Fruit fly (Drosophila melanogaster) whole organism, adult: ENCODE results near the gene CG2898.

Experiments used
- CG11617 ChIP-seq: fragments of 200-800 bp; sonication (Bioruptor generic); optimal IDR thresholded peaks from 2 replicates; lab custom pipeline; 2017; ENCODE audit warnings: mild to moderate bottlenecking, missing biosample characterization, missing genetic modification reagents, missing genetic modification characterization
- CG12768 ChIP-seq: fragments of 200-800 bp; sonication (Bioruptor generic); optimal IDR thresholded peaks from 2 replicates; lab custom pipeline; 2017; ENCODE audit warnings: missing biosample characterization, missing genetic modification characterization, mild to moderate bottlenecking, moderate library complexity, missing genetic modification reagents
- CG14711 ChIP-seq: fragments of 200-800 bp; sonication (Bioruptor generic); optimal IDR thresholded peaks from 2 replicates; lab custom pipeline; 2018; ENCODE audit warnings: missing biosample characterization, mild to moderate bottlenecking, missing genetic modification characterization, moderate library complexity
- CG1620 ChIP-seq: fragments of 200-800 bp; sonication (Bioruptor generic); optimal IDR thresholded peaks from 2 replicates; lab custom pipeline; 2016; ENCODE audit warnings: missing biosample characterization, missing genetic modification characterization
- CG33017 ChIP-seq: fragments of 200-800 bp; sonication (Bioruptor generic); optimal IDR thresholded peaks from 2 replicates; lab custom pipeline; 2018; ENCODE audit warnings: missing biosample characterization, mild to moderate bottlenecking, missing genetic modification characterization, moderate library complexity
- CG5204 ChIP-seq: fragments of 200-800 bp; sonication (Bioruptor generic); optimal IDR thresholded peaks from 2 replicates; lab custom pipeline; 2016; ENCODE audit warnings: missing biosample characterization, missing genetic modification characterization
- CG7045 ChIP-seq: fragments of 200-800 bp; sonication (Bioruptor generic); optimal IDR thresholded peaks from 2 replicates; lab custom pipeline; 2017; ENCODE audit warnings: missing biosample characterization, mild to moderate bottlenecking, missing genetic modification characterization
- CG7101 ChIP-seq: fragments of 200-800 bp; sonication (Bioruptor generic); optimal IDR thresholded peaks from 2 replicates; lab custom pipeline; 2018; ENCODE audit warnings: missing biosample characterization, mild to moderate bottlenecking, missing genetic modification characterization, moderate library complexity
- Clk ChIP-seq: fragments of 200-800 bp; sonication (Bioruptor generic); optimal IDR thresholded peaks from 2 replicates; lab custom pipeline; 2017; ENCODE audit warnings: missing biosample characterization, missing genetic modification characterization
- Crg-1 ChIP-seq: fragments of 200-800 bp; sonication (Bioruptor generic); optimal IDR thresholded peaks from 2 replicates; lab custom pipeline; 2016; ENCODE audit warnings: missing biosample characterization, missing genetic modification characterization
- Hr96 ChIP-seq: fragments of 200-800 bp; sonication (Bioruptor generic); optimal IDR thresholded peaks from 2 replicates; lab custom pipeline; 2016; ENCODE audit warnings: missing biosample characterization, missing genetic modification characterization
- Mnt ChIP-seq: fragments of 200-800 bp; sonication (Bioruptor generic); optimal IDR thresholded peaks from 2 replicates; lab custom pipeline; 2016; ENCODE audit warnings: missing biosample characterization, mild to moderate bottlenecking, missing genetic modification characterization
- bab1 ChIP-seq: fragments of 200-800 bp; sonication (Bioruptor generic); optimal IDR thresholded peaks from 3 replicates; lab custom pipeline; 2019; ENCODE audit warnings: missing biosample characterization, mild to moderate bottlenecking, missing genetic modification characterization, moderate library complexity
- cic ChIP-seq: fragments of 200-800 bp; sonication (Bioruptor generic); optimal IDR thresholded peaks from 2 replicates; lab custom pipeline; 2017; ENCODE audit warnings: missing biosample characterization, mild to moderate bottlenecking, missing genetic modification characterization, moderate library complexity
- cnc ChIP-seq, 2 experiments: fragments of >200 bp; optimal IDR thresholded peaks; 2 replicates each; lab custom pipeline; 2017
- kay ChIP-seq: fragments of 200-800 bp; sonication (Bioruptor generic); peaks from one replicate; lab custom pipeline; 2016; ENCODE audit warnings: missing biosample characterization, missing genetic modification characterization, borderline replicate concordance
- ovo ChIP-seq: fragments of 200-800 bp; sonication (Bioruptor generic); optimal IDR thresholded peaks from 2 replicates; lab custom pipeline; 2016; ENCODE audit warnings: missing biosample characterization, missing genetic modification characterization
- pad ChIP-seq: fragments of 200-800 bp; sonication (Bioruptor generic); optimal IDR thresholded peaks from 3 replicates; lab custom pipeline; 2017; ENCODE audit warnings: missing biosample characterization, missing genetic modification characterization, mild to moderate bottlenecking, moderate library complexity, missing genetic modification reagents
- tj ChIP-seq: fragments of 200-800 bp; sonication (Bioruptor generic); optimal IDR thresholded peaks from 3 replicates; lab custom pipeline; 2017; ENCODE audit warnings: missing biosample characterization, mild to moderate bottlenecking, missing genetic modification characterization, moderate library complexity
- toe ChIP-seq: fragments of 200-800 bp; sonication (Bioruptor generic); optimal IDR thresholded peaks from 2 replicates; lab custom pipeline; 2016; ENCODE audit warnings: missing biosample characterization, missing genetic modification characterization

The CG2898 gene

DNA sequence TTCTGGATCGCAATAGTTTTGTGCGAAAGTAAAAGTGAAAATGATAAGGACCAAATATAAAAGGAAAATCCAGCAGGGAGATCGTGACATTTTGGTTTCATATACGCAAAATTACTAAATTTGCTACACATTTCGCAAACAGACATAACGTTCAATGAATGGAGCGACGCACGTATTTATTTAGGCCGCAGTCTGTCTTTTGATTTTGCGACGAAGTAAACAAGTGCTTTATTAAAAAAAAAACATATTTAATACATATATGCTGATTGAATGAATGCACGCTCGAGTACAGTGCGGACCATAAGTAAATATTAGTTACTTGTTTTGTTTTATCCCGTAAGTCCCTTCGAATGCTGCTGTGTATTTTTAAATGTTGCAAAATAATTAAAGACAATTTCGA lies 7.8 kb upstream of the CG2898 start, which contains the start of gene CG32679:
TSS of gene CG32679 (minus strand) at position 101 of the 400 bp plus-strand sequence.
- TF ChIP-seq CG1620 (GFP tag; lab: Kevin White, UChicago) = no peak
- no peak for TF ChIP-seq CG14711
- TF ChIP-seq tj (GFP tag; lab: Kevin White, UChicago) = no peak
- TF ChIP-seq CG7101 (tag; lab: Kevin White, UChicago) = no peak
- TF ChIP-seq Hr96 (GFP tag; lab: Kevin White, UChicago) = no peak
- no peak for TF ChIP-seq CG7045 (GFP tag; lab: Kevin White, UChicago)
- no peak for TF ChIP-seq Clk
- TF ChIP-seq cic (GFP tag; lab: Kevin White, UChicago) = no peak
- TF ChIP-seq Crg-1 (GFP tag; lab: Kevin White, UChicago) = no peak
- no peak for TF ChIP-seq Mnt
- no peak for TF ChIP-seq CG11617
- TF ChIP-seq CG5204 (GFP tag; lab: Kevin White, UChicago) = no peak
- TF ChIP-seq pad = no peak
- no peak for TF ChIP-seq bab1 (GFP tag; lab: Kevin White, UChicago)
- no peak for TF ChIP-seq CG33017 (tag; lab: Kevin White, UChicago)
- no peak for TF ChIP-seq cnc (optimal IDR thresholded peaks at IDR 0.05; lab: Kevin White, UChicago)
- no peak for TF ChIP-seq toe (GFP tag; lab: Kevin White, UChicago)
- TF ChIP-seq CG12768 (GFP tag; lab: Kevin White, UChicago) = no peak
- TF ChIP-seq kay (GFP tag; lab: Kevin White, UChicago) = no peak

DNA sequence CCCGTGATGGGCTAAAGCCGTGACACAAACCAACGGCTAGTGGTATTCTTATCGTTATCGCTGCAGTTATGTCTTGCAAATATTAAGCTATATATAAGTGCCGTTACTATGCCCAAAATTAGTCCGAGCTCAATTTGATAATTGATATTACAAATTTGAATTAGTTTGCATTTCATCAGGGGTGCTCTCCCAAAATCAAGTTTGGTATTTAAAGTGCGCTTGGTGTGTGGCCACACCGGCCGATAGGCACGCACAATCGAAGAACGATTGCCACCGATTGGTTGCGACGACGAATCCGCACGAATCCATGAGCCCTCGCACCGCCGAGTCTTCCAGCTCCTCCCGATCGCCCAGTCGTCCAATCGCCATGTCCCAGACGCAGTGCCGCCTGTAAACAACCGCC lies 7.4 kb upstream of the CG2898 start, which contains the start of gene CG17841:
TSS of gene CG17841 (plus strand) at position 252 of the 403 bp plus-strand sequence.
- no peak for TF ChIP-seq ovo (GFP tag; lab: Kevin White, UChicago)
- peak; percentile 65 for TF ChIP-seq bab1 (GFP tag; lab: Kevin White, UChicago)
- TF ChIP-seq Mnt = peak; percentile 16
- peak; percentile 2 for TF ChIP-seq CG7101 (tag; lab: Kevin White, UChicago)

DNA sequence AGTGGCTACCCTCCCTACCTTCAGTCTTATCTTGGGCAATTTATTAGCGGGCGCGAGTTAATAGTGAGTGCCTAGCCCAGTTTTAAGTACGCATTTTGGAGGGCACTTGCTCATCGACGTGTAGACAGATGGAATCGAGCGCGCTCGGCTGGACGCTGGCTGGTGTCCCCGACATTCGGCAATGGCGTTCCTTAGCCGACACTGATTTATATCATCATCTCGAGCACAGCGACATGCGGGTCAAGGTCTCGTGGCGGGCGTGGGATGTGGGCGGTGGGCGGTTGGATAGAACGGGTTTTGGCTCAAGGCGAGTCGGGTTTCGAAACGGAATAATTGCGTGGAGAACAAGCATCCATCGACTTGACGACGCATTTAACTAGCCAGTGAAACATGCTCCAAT lies 5.9 kb upstream of the CG2898 start:
- TF ChIP-seq CG12768 (GFP tag; lab: Kevin White, UChicago) (no peak), CG1620 (GFP tag; lab: Kevin White, UChicago) (no peak), CG11617 (no peak), cnc (optimal IDR thresholded peaks at IDR 0.05; lab: Kevin White, UChicago) (no peak), Clk (no peak), CG33017 (tag; lab: Kevin White, UChicago) (no peak), Hr96 (GFP tag; lab: Kevin White, UChicago) (no peak), pad (no peak), kay (GFP tag; lab: Kevin White, UChicago) (no peak), CG5204 (GFP tag; lab: Kevin White, UChicago) (no peak), Mnt (no peak), ovo (GFP tag; lab: Kevin White, UChicago) (no peak)

DNA sequence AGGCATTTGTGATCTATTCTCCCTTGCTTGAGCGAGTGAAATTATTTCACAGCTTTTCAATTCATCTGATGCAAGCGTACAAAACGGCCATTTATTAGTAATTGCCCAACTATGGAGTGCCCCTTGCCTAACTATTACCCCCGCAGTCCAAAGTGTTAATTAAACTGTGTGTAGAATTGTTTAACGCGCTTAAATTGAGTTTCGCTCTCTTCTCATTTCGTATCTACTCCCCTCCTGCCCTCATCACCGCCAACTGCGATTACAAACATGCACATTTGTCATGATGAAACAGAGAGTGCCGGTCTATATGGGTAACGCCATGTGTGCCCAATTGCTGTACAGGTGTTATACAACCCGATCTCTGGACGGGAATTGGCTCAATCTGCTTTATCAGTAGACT lies 5.4 kb upstream of the CG2898 start:
- TF ChIP-seq CG7101 (tag; lab: Kevin White, UChicago) = no peak
- TF ChIP-seq tj (GFP tag; lab: Kevin White, UChicago) = no peak
- no peak for TF ChIP-seq Hr96 (GFP tag; lab: Kevin White, UChicago)
- no peak for TF ChIP-seq ovo (GFP tag; lab: Kevin White, UChicago)
- no peak for TF ChIP-seq cic (GFP tag; lab: Kevin White, UChicago)
- TF ChIP-seq toe (GFP tag; lab: Kevin White, UChicago) = peak; percentile 15
- TF ChIP-seq Clk = no peak
- TF ChIP-seq cnc (optimal IDR thresholded peaks at IDR 0.05; lab: Kevin White, UChicago) = no peak
- peak; percentile 34 for TF ChIP-seq Crg-1 (GFP tag; lab: Kevin White, UChicago)
- TF ChIP-seq Mnt = peak; percentile 49

DNA sequence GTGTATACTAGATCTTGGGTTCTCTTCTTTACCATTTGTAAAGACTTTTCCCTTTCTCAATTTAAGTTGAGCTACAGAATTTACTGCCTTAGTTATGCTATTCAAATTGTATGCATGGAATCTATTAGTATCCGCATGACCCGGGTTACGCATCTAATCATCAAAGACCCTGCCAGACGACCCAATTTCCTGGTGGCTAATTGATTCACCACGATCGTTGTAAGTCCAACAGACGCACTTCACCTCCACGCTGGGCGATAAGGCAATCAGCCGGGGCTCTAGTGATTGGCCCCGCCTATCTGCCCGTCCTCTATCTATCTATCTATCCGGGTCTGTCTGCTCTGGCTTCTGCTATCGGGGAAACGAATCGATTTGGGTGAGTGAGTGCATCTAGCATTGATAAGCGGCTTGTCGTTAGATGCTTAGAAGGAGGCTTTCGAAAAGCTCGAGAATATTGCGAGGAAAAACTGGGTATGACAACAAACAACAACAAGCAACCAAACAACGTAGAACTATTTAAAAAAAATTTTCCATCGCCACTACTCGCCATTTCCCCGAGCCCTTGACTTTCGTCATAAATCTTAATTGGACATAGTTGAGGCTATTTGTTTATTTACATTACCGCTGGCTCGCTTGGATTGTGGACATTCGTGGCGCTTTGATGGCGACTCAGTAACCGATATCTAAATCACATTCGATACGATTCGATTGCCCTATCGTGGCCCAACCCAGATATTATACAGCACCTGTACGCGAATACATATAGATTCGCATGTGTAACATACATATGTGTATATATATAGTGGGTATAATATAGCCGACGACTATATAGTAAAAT lies 4.8 kb upstream of the CG2898 start:
- TF ChIP-seq CG12768 (GFP tag; lab: Kevin White, UChicago) = peak; percentile 6
- no peak for TF ChIP-seq CG33017 (tag; lab: Kevin White, UChicago)
- peak; percentile 51 for TF ChIP-seq Mnt
- TF ChIP-seq Hr96 (GFP tag; lab: Kevin White, UChicago) = no peak
- TF ChIP-seq cic (GFP tag; lab: Kevin White, UChicago) = peak; percentile 79
- no peak for TF ChIP-seq CG7101 (tag; lab: Kevin White, UChicago)

DNA sequence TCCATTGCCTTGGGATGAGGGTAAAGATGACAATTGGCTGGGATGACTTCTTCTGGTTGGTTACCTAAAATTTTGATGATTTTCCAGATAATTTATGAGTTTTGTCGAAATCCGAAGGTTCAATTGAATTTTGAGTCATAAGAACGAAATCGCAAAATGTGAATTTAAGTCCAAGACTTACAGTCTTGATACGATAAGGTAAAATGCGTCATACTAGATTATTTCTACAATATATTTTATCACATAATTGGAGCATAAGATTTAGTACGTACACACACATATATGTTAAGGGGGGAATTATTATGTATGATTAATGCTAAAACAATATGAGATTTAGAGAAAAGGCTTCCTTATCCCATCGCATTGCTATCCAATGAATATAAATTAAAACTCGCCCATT lies 6.1 kb downstream of the CG2898 start, which contains the start of gene CG32681:
TSS of gene CG32681 (minus strand) at position 101 of the 400 bp plus-strand sequence.
- TF ChIP-seq CG5204 (GFP tag; lab: Kevin White, UChicago) (no peak), cic (GFP tag; lab: Kevin White, UChicago) (no peak), CG7045 (GFP tag; lab: Kevin White, UChicago) (no peak), CG12768 (GFP tag; lab: Kevin White, UChicago) (no peak)

DNA sequence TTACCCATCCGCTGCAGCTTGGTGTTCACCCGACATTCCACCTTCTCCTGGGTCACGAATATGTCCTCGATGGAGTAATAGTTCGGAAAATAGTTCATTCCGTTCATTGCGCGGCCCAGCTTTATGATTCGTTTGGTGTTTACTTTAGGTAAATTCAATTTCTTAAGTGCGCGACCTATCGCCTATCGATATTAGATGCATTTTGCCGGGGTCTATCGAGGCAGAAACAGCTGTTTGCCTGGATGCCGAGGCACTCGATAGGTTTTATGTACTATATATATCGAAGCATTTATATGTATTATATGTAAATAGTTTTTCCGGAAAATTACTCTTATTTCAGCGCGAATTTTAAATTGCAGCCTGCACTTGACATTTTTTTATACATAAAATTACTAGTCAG lies 9.8 kb downstream of the CG2898 start:
- TF ChIP-seq CG7045 (GFP tag; lab: Kevin White, UChicago) (no peak), ovo (GFP tag; lab: Kevin White, UChicago) (no peak), CG1620 (GFP tag; lab: Kevin White, UChicago) (no peak), tj (GFP tag; lab: Kevin White, UChicago) (no peak), Hr96 (GFP tag; lab: Kevin White, UChicago) (no peak), CG33017 (tag; lab: Kevin White, UChicago) (no peak), Crg-1 (GFP tag; lab: Kevin White, UChicago) (no peak), CG12768 (GFP tag; lab: Kevin White, UChicago) (no peak), CG7101 (tag; lab: Kevin White, UChicago) (no peak)
